Worm (Caenorhabditis elegans): ENCODE data around the gene ilys-1.

DNA sequence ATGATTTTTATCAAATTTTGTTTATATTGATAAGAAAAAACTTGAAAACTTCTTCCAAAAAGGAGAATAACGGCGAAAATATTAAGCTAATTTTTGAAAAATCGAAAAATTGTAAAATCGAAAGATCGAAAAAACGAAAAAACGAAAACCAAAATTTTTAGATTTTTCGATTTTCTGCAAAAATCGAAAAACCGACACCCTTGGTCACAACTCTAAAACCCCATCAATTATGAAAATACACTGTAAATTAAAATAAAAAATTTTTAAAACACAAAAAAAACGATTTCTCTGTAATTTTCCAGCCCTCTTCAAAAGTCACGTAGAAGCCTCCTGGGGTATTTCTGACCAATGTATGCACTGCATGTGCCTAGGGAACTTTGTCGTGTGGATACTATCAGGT lies at the start of gene ilys-1:
- no peak for TF ChIP-seq unc-39 (tag; optimal IDR thresholded peaks at IDR 0.05)
- TF ChIP-seq ceh-28 (tag; optimal IDR thresholded peaks at IDR 0.05), result no peak
- no peak for TF ChIP-seq pqm-1 (tag; optimal IDR thresholded peaks at IDR 0.05)
- no peak for TF ChIP-seq elt-3 (tag; optimal IDR thresholded peaks at IDR 0.05)
- TF ChIP-seq nhr-76 (tag; optimal IDR thresholded peaks at IDR 0.05), result no peak
- TF ChIP-seq zag-1 (tag; optimal IDR thresholded peaks at IDR 0.05), result no peak
- no peak for TF ChIP-seq sea-2 (GFP tag; optimal IDR thresholded peaks at IDR 0.05)
- TF ChIP-seq R02D3.7 (tag; optimal IDR thresholded peaks at IDR 0.05), result no peak
- no peak for TF ChIP-seq egl-27 (tag; optimal IDR thresholded peaks at IDR 0.05)
- no peak for TF ChIP-seq daf-12 (tag; optimal IDR thresholded peaks at IDR 0.05)
- no peak for TF ChIP-seq lsy-12 (tag; optimal IDR thresholded peaks at IDR 0.05)
